Fruit fly (Drosophila melanogaster): ENCODE measurements around the gene CG42729.

The CG42729 gene

DNA sequence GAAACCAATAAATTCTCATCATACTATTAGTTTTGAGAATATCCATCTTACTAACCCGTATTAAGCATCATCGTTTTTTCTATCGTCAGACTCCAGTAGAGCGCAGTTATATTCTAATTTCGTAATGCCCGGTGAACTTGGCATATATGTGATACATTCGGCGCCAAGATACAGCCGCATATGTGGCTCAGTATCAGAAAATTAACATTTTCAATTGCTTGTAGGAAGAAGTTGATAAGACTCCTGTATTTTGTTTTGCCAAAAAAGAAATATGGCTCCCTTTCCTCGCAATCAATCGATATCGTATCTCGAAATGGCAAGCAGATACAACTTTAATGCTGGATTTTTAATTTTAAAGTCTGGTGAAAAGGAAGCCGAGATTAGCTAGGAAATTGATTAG, 2.2 kb downstream of the CG42729 start, which contains the start of gene CG33986:
Gene CG33986 (minus strand): TSS at position 101 of the 400 bp plus-strand sequence.
- TF ChIP-seq Ada2b (GFP tag; IDR thresholded peaks at IDR 0.05) (no peak), Doc3 (GFP tag; IDR thresholded peaks at IDR 0.05; ENCODE audit: partially characterized antibody) (no peak), CG13624 (GFP tag; optimal IDR thresholded peaks at IDR 0.05) (no peak), corto (GFP tag; optimal IDR thresholded peaks at IDR 0.05) (no peak), CG18619 (GFP tag; optimal IDR thresholded peaks at IDR 0.05) (no peak), vfl (GFP tag; optimal IDR thresholded peaks at IDR 0.05) (no peak), GATAe (GFP tag; conservative IDR thresholded peaks at IDR 0.05) (no peak), CG17568 (GFP tag; optimal IDR thresholded peaks at IDR 0.05) (no peak)

DNA sequence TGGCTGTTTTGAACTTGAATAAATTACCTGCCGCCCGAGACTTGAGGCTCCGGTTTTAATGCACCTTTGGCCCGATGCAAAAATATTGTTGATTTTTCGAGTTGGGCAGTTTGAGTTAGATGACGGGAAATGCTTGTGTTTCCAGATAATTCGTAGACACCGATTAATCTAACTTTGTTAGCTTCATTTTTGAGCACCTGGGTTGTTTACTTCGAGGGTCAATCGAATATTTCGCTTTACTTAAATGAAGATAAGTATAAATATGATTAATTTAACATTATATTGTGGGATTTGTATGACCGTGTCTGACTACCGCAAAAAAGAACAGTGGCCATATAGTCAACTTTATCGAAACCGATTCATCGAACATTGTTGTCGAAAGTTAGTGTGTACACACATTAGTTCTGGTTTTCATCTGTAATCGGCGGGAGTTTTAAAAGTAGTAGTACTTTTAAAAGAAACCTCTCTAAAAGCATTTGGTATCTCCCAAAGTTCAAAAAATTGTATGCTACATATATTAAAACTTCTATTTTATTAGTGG, 3.4 kb downstream of the CG42729 start, which contains the start of gene CG7945:
Gene CG7945 (minus strand): TSS at position 332 of the 541 bp plus-strand sequence.
- no peak for TF ChIP-seq H15 (GFP tag; IDR thresholded peaks at IDR 0.05)
- TF ChIP-seq pros (GFP tag; optimal IDR thresholded peaks at IDR 0.05) = no peak
- no peak for TF ChIP-seq CG10366 (GFP tag; IDR thresholded peaks at IDR 0.05)
- TF ChIP-seq CG2678 (tag; optimal IDR thresholded peaks at IDR 0.05) = no peak
- TF ChIP-seq NfI (GFP tag; optimal IDR thresholded peaks at IDR 0.05) = no peak
- peak; percentile 23 for TF ChIP-seq nmo (GFP tag; optimal IDR thresholded peaks at IDR 0.05)
- TF ChIP-seq sc (optimal IDR thresholded peaks at IDR 0.05) = no peak
- no peak for TF ChIP-seq sc (GFP tag; optimal IDR thresholded peaks at IDR 0.05)
- 0 out of 4 replicates have a peak, but pooled peaks have one; percentile 54 for TF ChIP-seq chinmo (GFP tag; IDR thresholded peaks at IDR 0.05; ENCODE audit: partially characterized antibody)
- 0 out of 2 replicates have a peak, but pooled peaks have one; percentile 35 for TF ChIP-seq sna (GFP tag; IDR thresholded peaks at IDR 0.05; ENCODE audit: partially characterized antibody)
- TF ChIP-seq CG7987 (GFP tag; optimal IDR thresholded peaks at IDR 0.05) = peak; percentile 23
- TF ChIP-seq Hr39 (optimal IDR thresholded peaks at IDR 0.05) = no peak
- 0 out of 3 replicates have a peak, but pooled peaks have one; percentile 28 for TF ChIP-seq mld (GFP tag; IDR thresholded peaks at IDR 0.05; ENCODE audit: partially characterized antibody)
- TF ChIP-seq Pdp1 (GFP tag; optimal IDR thresholded peaks at IDR 0.05) = no peak
- peak; percentile 97 for TF ChIP-seq Dref (GFP tag; IDR thresholded peaks at IDR 0.05)
- peak; percentile 98 for TF ChIP-seq Dp (GFP tag; optimal IDR thresholded peaks at IDR 0.05)
- TF ChIP-seq CG10267 (tag; optimal IDR thresholded peaks at IDR 0.05) = peak; percentile 44
- 0 out of 2 replicates have a peak, but pooled peaks have one; percentile 3 for TF ChIP-seq onecut (GFP tag; IDR thresholded peaks at IDR 0.05)
- TF ChIP-seq CG10462 (GFP tag; optimal IDR thresholded peaks at IDR 0.05) = no peak
- TF ChIP-seq CG12391 (tag; optimal IDR thresholded peaks at IDR 0.05) = peak; percentile 23
- TF ChIP-seq Stat92E (GFP tag; optimal IDR thresholded peaks at IDR 0.05) = peak in 1 of 3 experiments; percentile 49
- peak; percentile 99 for TF ChIP-seq E2f2 (GFP tag; IDR thresholded peaks at IDR 0.05)
- peak; percentile 60 for TF ChIP-seq Sry-δ (GFP tag; optimal IDR thresholded peaks at IDR 0.05)
- peak; percentile 71; the same call in 2 of the 3 replicates for TF ChIP-seq Opbp (GFP tag; IDR thresholded peaks at IDR 0.05; ENCODE audit: partially characterized antibody)
- no peak for TF ChIP-seq zen (tag; optimal IDR thresholded peaks at IDR 0.05)
- TF ChIP-seq CG16813 (GFP tag; IDR thresholded peaks at IDR 0.05; ENCODE audit: partially characterized antibody) = peak; percentile 59; the same call in 2 of the 3 replicates
- no peak for TF ChIP-seq usp (GFP tag; optimal IDR thresholded peaks at IDR 0.05)
- no peak; the same call in 2 of the 3 replicates for TF ChIP-seq knrl (GFP tag; IDR thresholded peaks at IDR 0.05; ENCODE audit: partially characterized antibody)
- no peak for TF ChIP-seq danr (GFP tag; IDR thresholded peaks at IDR 0.05)
- peak; percentile 73; the same call in 1 of the 2 replicates for TF ChIP-seq nerfin-2 (GFP tag; IDR thresholded peaks at IDR 0.05; ENCODE audit: partially characterized antibody)
- peak; percentile 59 for TF ChIP-seq Med (GFP tag)
- TF ChIP-seq Elba2 (GFP tag; optimal IDR thresholded peaks at IDR 0.05) = no peak
- no peak for TF ChIP-seq cad (GFP tag; optimal IDR thresholded peaks at IDR 0.05)
- peak; percentile 29 for TF ChIP-seq CG2712 (tag; optimal IDR thresholded peaks at IDR 0.05)
- TF ChIP-seq BEAF-32 (GFP tag; optimal IDR thresholded peaks at IDR 0.05) = peak; percentile 65
- TF ChIP-seq CG30020 (tag; optimal IDR thresholded peaks at IDR 0.05) = peak; percentile 29
- no peak for TF ChIP-seq CG9609 (GFP tag; optimal IDR thresholded peaks at IDR 0.05)
- TF ChIP-seq CG17568 (GFP tag; optimal IDR thresholded peaks at IDR 0.05) = peak; percentile 17
- peak; percentile 60 for TF ChIP-seq CG1603 (tag; optimal IDR thresholded peaks at IDR 0.05)
- no peak for TF ChIP-seq CG10959 (GFP tag; IDR thresholded peaks at IDR 0.05)

Data from whole organism, embryonic.